Worm (Caenorhabditis elegans) whole organism, L2 larva: ENCODE measurements around the gene F40F8.4.

Source experiments
- elt-3 ChIP-seq: sonication (generic microtip); optimal IDR thresholded peaks from 2 replicates; lab custom pipeline; 2017; ENCODE audit warnings: missing biosample characterization, missing genetic modification characterization
- lin-13 ChIP-seq: fragments of 150-350 bp; optimal IDR thresholded peaks from 2 replicates; lab custom pipeline; 2014; ENCODE audit warnings: missing biosample characterization, missing genetic modification reagents, missing genetic modification characterization
- mab-5 ChIP-seq: fragments of 150-350 bp; optimal IDR thresholded peaks from 2 replicates; lab custom pipeline; 2014; ENCODE audit warnings: missing biosample characterization, missing genetic modification characterization
- mdl-1 ChIP-seq, 2 experiments: fragments of 150-350 bp in 1 of 2; sonication (generic microtip) in 1 of 2; optimal IDR thresholded peaks; 2 replicates each; lab custom pipeline; 2017; ENCODE audit warnings: missing biosample characterization in 2 of 2, missing genetic modification characterization in 2 of 2
- nhr-12 ChIP-seq: fragments of 150-350 bp; optimal IDR thresholded peaks from 2 replicates; lab custom pipeline; 2014; ENCODE audit warnings: missing biosample characterization, missing genetic modification characterization
- nhr-6 ChIP-seq: fragments of 150-350 bp; optimal IDR thresholded peaks from 2 replicates; lab custom pipeline; 2014; ENCODE audit warnings: missing biosample characterization, missing genetic modification characterization
- sma-3 ChIP-seq: sonication (generic microtip); optimal IDR thresholded peaks from 2 replicates; lab custom pipeline; 2016; ENCODE audit warnings: missing genetic modification reagents, missing genetic modification characterization, missing compliant biosample characterization
- snpc-4 ChIP-seq: fragments of 150-350 bp; optimal IDR thresholded peaks from 2 replicates; lab custom pipeline; 2014; ENCODE audit warnings: missing biosample characterization, missing genetic modification characterization
- unc-39 ChIP-seq: fragments of 150-350 bp; optimal IDR thresholded peaks from 2 replicates; lab custom pipeline; 2014; ENCODE audit warnings: missing biosample characterization, missing genetic modification characterization
- unc-62 ChIP-seq: fragments of 150-350 bp; optimal IDR thresholded peaks from 2 replicates; lab custom pipeline; 2014; ENCODE audit warnings: missing biosample characterization, missing genetic modification reagents, missing genetic modification characterization
- ztf-11 ChIP-seq: sonication (generic microtip); optimal IDR thresholded peaks from 2 replicates; lab custom pipeline; 2017; ENCODE audit warnings: missing biosample characterization, missing genetic modification characterization
- ztf-4 ChIP-seq: fragments of 150-350 bp; optimal IDR thresholded peaks from 2 replicates; lab custom pipeline; 2014; ENCODE audit warnings: missing biosample characterization, missing genetic modification characterization

- TF ChIP-seq lin-13 (GFP tag; lab: Kevin White, UChicago) (peak; percentile 30), ztf-4 (tag; lab: Kevin White, UChicago) (no peak), nhr-6 (no peak), ztf-11 (tag; lab: Kevin White, UChicago) (no peak), mdl-1 (tag; optimal IDR thresholded peaks at IDR 0.05; lab: Kevin White, UChicago) (no peak), elt-3 (no peak), snpc-4 (tag; lab: Kevin White, UChicago) (peak; percentile 58), nhr-12 (no peak), mab-5 (tag; lab: Kevin White, UChicago) (no peak), unc-62 (GFP tag; lab: Kevin White, UChicago) (no peak), sma-3 (peak; percentile 45), unc-39 (tag; lab: Kevin White, UChicago) (no peak)
These were observed 17.6 kb upstream of the F40F8.4 start for ce11 chrII:11157660-11158059.
